Fruit fly (Drosophila melanogaster): Measurements from ENCODE around the gene nab.
A peak's percentile ranks its signal among the peaks of the same experiment; 100 is the strongest.

The nab gene

DNA sequence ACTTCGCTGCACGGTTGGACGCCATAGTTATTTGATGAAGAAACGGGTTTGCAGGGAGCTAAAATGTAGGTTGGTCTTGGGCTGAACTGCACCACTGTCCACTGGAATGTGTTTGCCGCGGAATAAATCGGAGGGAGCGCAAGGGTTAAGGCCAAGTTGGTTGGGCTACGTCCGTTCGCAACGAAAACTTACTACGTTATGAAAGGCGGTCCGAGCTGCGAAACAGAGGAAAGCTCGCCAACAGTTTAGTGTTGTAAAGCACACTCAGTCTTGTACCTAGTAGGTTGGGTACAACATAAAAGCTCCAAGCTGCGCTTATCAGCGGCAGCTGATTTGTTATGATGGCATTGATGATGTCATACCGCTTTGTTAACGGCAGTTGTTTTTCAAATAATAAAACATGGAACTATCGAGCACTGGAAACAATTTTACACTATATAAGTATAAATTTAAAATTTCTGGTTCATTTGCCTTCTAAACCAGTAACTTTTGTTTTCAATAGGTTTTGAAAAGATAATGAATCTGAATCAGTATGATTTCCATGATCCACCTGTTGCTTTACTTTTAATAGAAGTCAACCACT lies 38.5 kb downstream of the nab start, which contains the start of gene Chd64 (continued):
- TF ChIP-seq CG8388 (GFP tag; optimal IDR thresholded peaks at IDR 0.05) (no peak), CG6854 (GFP tag; optimal IDR thresholded peaks at IDR 0.05) (peak; percentile 75), ken (GFP tag; IDR thresholded peaks at IDR 0.05) (peak; percentile 29; the same call in 1 of the 3 replicates), hbn (GFP tag; IDR thresholded peaks at IDR 0.05; ENCODE audit: partially characterized antibody) (peak; percentile 48; the same call in 1 of the 2 replicates), MTF-1 (GFP tag; optimal IDR thresholded peaks at IDR 0.05; ENCODE audit: borderline replicate concordance) (peak; percentile 13), tap (tag; optimal IDR thresholded peaks at IDR 0.05) (peak; percentile 12), slbo (GFP tag; IDR thresholded peaks at IDR 0.05) (peak; percentile 36), CG5180 (GFP tag; optimal IDR thresholded peaks at IDR 0.05) (no peak), nom (GFP tag; optimal IDR thresholded peaks at IDR 0.05) (peak; percentile 74), Hmr (GFP tag; optimal IDR thresholded peaks at IDR 0.05) (peak; percentile 76), run (tag; optimal IDR thresholded peaks at IDR 0.05) (no peak), sim (GFP tag; IDR thresholded peaks at IDR 0.05) (no peak), CG8290 (GFP tag; optimal IDR thresholded peaks at IDR 0.05) (peak; percentile 3), CG8290 (tag; optimal IDR thresholded peaks at IDR 0.05) (peak in 1 of 2 experiments; percentile 77), CG2120 (GFP tag; optimal IDR thresholded peaks at IDR 0.05) (peak; percentile 71), pros (GFP tag; optimal IDR thresholded peaks at IDR 0.05) (no peak), sr (GFP tag; IDR thresholded peaks at IDR 0.05) (peak; percentile 55; the same call in 1 of the 3 replicates), CG14014 (GFP tag; IDR thresholded peaks at IDR 0.05) (no peak; the same call in 1 of the 2 replicates), kah (GFP tag; optimal IDR thresholded peaks at IDR 0.05) (peak; percentile 3), usp (GFP tag; optimal IDR thresholded peaks at IDR 0.05) (no peak), CG1529 (GFP tag; optimal IDR thresholded peaks at IDR 0.05) (peak; percentile 19), ssp (GFP tag; IDR thresholded peaks at IDR 0.05) (no peak), CG30020 (tag; optimal IDR thresholded peaks at IDR 0.05) (no peak), tio (GFP tag; optimal IDR thresholded peaks at IDR 0.05) (no peak), jumu (GFP tag; optimal IDR thresholded peaks at IDR 0.05) (no peak), crp (GFP tag; optimal IDR thresholded peaks at IDR 0.05) (peak in 1 of 2 experiments; percentile 76), CG11695 (GFP tag; IDR thresholded peaks at IDR 0.05) (peak; percentile 58; the same call in 2 of the 3 replicates), hb (GFP tag; IDR thresholded peaks at IDR 0.05; ENCODE audit: partially characterized antibody) (no peak), CG31365 (tag; optimal IDR thresholded peaks at IDR 0.05) (no peak), E2f2 (GFP tag; IDR thresholded peaks at IDR 0.05) (no peak; the same call in 1 of the 2 replicates), inv (GFP tag; IDR thresholded peaks at IDR 0.05; ENCODE audit: partially characterized antibody) (no peak), CG11085 (GFP tag; IDR thresholded peaks at IDR 0.05) (peak; percentile 9; the same call in 1 of the 2 replicates), caup (GFP tag; optimal IDR thresholded peaks at IDR 0.05; ENCODE audit: severe bottlenecking) (peak; percentile 62), en (GFP tag; optimal IDR thresholded peaks at IDR 0.05) (no peak), lilli (GFP tag; optimal IDR thresholded peaks at IDR 0.05) (peak; percentile 67), CG11093 (GFP tag; IDR thresholded peaks at IDR 0.05) (no peak; the same call in 2 of the 3 replicates), CG4707 (GFP tag; optimal IDR thresholded peaks at IDR 0.05) (peak; percentile 40), CG6254 (GFP tag; optimal IDR thresholded peaks at IDR 0.05) (peak; percentile 1), CG12155 (GFP tag; optimal IDR thresholded peaks at IDR 0.05) (peak; percentile 25), CG16815 (GFP tag; optimal IDR thresholded peaks at IDR 0.05) (no peak), ro (GFP tag; IDR thresholded peaks at IDR 0.05) (no peak), CG9876 (GFP tag; optimal IDR thresholded peaks at IDR 0.05) (no peak), pnt (GFP tag; optimal IDR thresholded peaks at IDR 0.05) (no peak), ac (GFP tag; optimal IDR thresholded peaks at IDR 0.05) (no peak), CG17802 (tag; optimal IDR thresholded peaks at IDR 0.05) (no peak), scrt (GFP tag; optimal IDR thresholded peaks at IDR 0.05) (peak; percentile 72), ttk (GFP tag; IDR thresholded peaks at IDR 0.05) (no peak), Lpt (GFP tag; optimal IDR thresholded peaks at IDR 0.05) (no peak), CG12659 (GFP tag; optimal IDR thresholded peaks at IDR 0.05) (peak; percentile 72), ash1 (GFP tag; optimal IDR thresholded peaks at IDR 0.05) (peak; percentile 8)

Data from whole organism, embryonic.